Fruit fly (Drosophila melanogaster): ENCODE measurements around the gene pygo.

Gene pygo

DNA sequence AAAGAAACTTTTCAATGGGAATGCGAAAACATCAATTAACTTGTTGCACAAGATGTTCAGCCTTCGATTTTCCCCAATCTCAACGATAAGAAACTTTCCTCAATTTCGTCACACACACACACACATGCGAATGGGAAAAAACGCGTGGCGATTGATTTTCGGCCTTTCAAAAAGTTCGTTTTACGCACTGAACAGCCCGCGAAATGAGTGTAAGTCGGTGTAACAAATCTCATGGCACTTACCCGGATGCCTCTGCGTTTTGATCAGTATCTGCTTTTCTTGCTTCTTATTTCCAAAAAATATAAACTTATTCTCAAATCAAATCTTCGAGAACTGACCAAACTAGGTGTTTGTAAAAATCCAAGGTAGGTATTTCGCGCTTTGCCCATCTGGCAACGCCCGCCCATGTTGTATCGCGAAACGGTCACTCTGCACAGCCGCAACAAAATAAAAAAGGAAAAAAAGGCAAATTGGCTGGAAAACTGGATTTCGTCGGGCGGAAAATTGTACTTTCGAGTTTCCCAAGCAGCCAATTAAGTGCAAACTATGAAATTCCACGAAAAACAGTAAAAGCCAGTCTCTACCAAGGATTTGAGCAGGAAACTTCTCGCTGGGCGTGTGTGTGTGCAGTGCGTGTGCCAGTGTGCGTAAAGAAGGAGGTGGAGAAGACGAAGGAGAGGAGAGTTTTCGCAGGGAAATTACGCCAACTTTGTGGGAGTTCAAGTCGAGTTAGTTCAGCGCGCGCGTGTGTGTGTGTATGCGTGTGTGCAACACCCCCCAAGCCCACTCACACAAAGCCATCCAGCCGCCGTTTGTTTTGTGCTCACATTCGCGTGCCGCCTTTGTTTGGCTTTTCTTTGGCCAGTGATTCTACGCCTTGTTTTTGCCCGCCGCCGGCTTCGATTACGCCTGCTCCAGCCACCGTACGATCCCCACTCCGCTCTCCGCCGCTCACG, 30.4 kb upstream of the pygo start, which contains the start of gene Med:
TSS of gene Med (plus strand) at position 408 of the 956 bp plus-strand sequence.
- TF ChIP-seq Mio (GFP tag; optimal IDR thresholded peaks at IDR 0.05), result no peak
- TF ChIP-seq pan (optimal IDR thresholded peaks at IDR 0.05), result no peak
- TF ChIP-seq brk (GFP tag; optimal IDR thresholded peaks at IDR 0.05), result no peak
- TF ChIP-seq psq (GFP tag; optimal IDR thresholded peaks at IDR 0.05), result peak; percentile 89
- TF ChIP-seq fru (GFP tag; optimal IDR thresholded peaks at IDR 0.05), result no peak
- TF ChIP-seq Dif (GFP tag; optimal IDR thresholded peaks at IDR 0.05; ENCODE audit: partially characterized antibody), result no peak
- TF ChIP-seq h (GFP tag; optimal IDR thresholded peaks at IDR 0.05), result peak; percentile 32
- no peak for TF ChIP-seq Rel (GFP tag; optimal IDR thresholded peaks at IDR 0.05)
- TF ChIP-seq Rel (tag; optimal IDR thresholded peaks at IDR 0.05), result peak; percentile 45
- TF ChIP-seq Sp1 (GFP tag; optimal IDR thresholded peaks at IDR 0.05), result peak; percentile 63
- no peak for TF ChIP-seq foxo (GFP tag; optimal IDR thresholded peaks at IDR 0.05)
- peak; percentile 30 for TF ChIP-seq HLH106 (tag; optimal IDR thresholded peaks at IDR 0.05)
- no peak for TF ChIP-seq ey (GFP tag; optimal IDR thresholded peaks at IDR 0.05)
- TF ChIP-seq usp (GFP tag; optimal IDR thresholded peaks at IDR 0.05), result no peak
- peak; percentile 48 for TF ChIP-seq N (GFP tag; optimal IDR thresholded peaks at IDR 0.05)
- no peak for TF ChIP-seq GATAd (GFP tag; optimal IDR thresholded peaks at IDR 0.05)
- no peak for TF ChIP-seq sv (GFP tag; optimal IDR thresholded peaks at IDR 0.05)
- TF ChIP-seq Myc (optimal IDR thresholded peaks at IDR 0.05), result peak; percentile 28
- TF ChIP-seq Hr78 (GFP tag; optimal IDR thresholded peaks at IDR 0.05), result no peak
- no peak for TF ChIP-seq sage (GFP tag; optimal IDR thresholded peaks at IDR 0.05)
- no peak for TF ChIP-seq jim (GFP tag; optimal IDR thresholded peaks at IDR 0.05)
- TF ChIP-seq lola (GFP tag; optimal IDR thresholded peaks at IDR 0.05), result no peak
- TF ChIP-seq Hr83 (GFP tag; optimal IDR thresholded peaks at IDR 0.05; ENCODE audit: poor library complexity, severe bottlenecking), result no peak
- no peak for TF ChIP-seq Vsx2 (GFP tag; optimal IDR thresholded peaks at IDR 0.05; ENCODE audit: partially characterized antibody)
- TF ChIP-seq Jra (GFP tag; optimal IDR thresholded peaks at IDR 0.05), result no peak

DNA sequence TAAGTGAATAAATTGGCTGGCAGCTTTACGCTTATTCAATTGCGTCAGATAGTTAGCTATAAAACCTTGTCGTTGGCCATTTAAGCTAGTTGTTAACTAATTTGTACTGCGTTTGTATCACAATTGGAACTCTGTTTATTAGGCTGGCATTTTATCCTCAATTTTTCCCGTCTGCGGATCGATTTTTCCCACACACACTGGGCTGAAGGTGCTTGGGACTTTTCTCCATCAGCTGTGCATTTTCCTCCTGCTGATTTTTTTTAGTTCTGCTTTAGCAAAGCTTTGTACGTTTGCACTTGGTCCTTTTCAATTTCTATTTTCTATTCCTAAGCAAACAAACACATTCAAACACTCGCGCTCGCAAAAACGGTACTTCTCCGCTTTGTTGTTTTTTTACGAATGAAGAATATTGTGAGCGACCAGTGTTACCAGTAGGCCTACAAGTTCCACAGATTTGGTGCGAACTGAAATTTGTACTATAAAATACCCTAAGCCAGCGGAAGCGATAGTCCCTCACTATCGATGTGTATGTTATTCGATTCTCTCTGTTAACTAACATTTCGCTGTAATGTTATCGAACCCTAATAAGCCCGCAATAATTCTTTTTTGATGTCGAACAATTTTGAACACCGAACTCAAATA, 29.0 kb upstream of the pygo start:
- TF ChIP-seq Myc (optimal IDR thresholded peaks at IDR 0.05), result no peak
- no peak for TF ChIP-seq lola (GFP tag; optimal IDR thresholded peaks at IDR 0.05)
- peak; percentile 23 for TF ChIP-seq jim (GFP tag; optimal IDR thresholded peaks at IDR 0.05)
- TF ChIP-seq usp (GFP tag; optimal IDR thresholded peaks at IDR 0.05), result no peak
- TF ChIP-seq foxo (GFP tag; optimal IDR thresholded peaks at IDR 0.05), result peak in 1 of 2 experiments; percentile 38
- peak; percentile 32 for TF ChIP-seq HLH106 (tag; optimal IDR thresholded peaks at IDR 0.05)
- no peak for TF ChIP-seq pan (optimal IDR thresholded peaks at IDR 0.05)
- peak; percentile 70 for TF ChIP-seq Hnf4 (GFP tag; optimal IDR thresholded peaks at IDR 0.05)
- no peak for TF ChIP-seq N (GFP tag; optimal IDR thresholded peaks at IDR 0.05)
- peak; percentile 39 for TF ChIP-seq CG32264 (GFP tag; optimal IDR thresholded peaks at IDR 0.05)
- no peak for TF ChIP-seq dl (GFP tag; optimal IDR thresholded peaks at IDR 0.05; ENCODE audit: insufficient read depth in 1 of 2, partially characterized antibody in 2 of 2)
- peak; percentile 0 for TF ChIP-seq psq (GFP tag; optimal IDR thresholded peaks at IDR 0.05)
- TF ChIP-seq CG9705 (GFP tag; optimal IDR thresholded peaks at IDR 0.05), result no peak
- no peak for TF ChIP-seq ey (GFP tag; optimal IDR thresholded peaks at IDR 0.05)
- peak; percentile 16 for TF ChIP-seq br (GFP tag; optimal IDR thresholded peaks at IDR 0.05)
- no peak for TF ChIP-seq Mio (GFP tag; optimal IDR thresholded peaks at IDR 0.05)
- TF ChIP-seq Rel (GFP tag; optimal IDR thresholded peaks at IDR 0.05), result no peak
- TF ChIP-seq Rel (tag; optimal IDR thresholded peaks at IDR 0.05), result peak; percentile 90
- TF ChIP-seq Sp1 (GFP tag; optimal IDR thresholded peaks at IDR 0.05), result peak; percentile 47
- peak; percentile 55 for TF ChIP-seq rgr (GFP tag; optimal IDR thresholded peaks at IDR 0.05)
- peak; percentile 64 for TF ChIP-seq brk (GFP tag; optimal IDR thresholded peaks at IDR 0.05)
- peak; percentile 56 for TF ChIP-seq Dif (GFP tag; optimal IDR thresholded peaks at IDR 0.05; ENCODE audit: partially characterized antibody)
- TF ChIP-seq sage (GFP tag; optimal IDR thresholded peaks at IDR 0.05), result peak; percentile 43
- peak; percentile 57 for TF ChIP-seq h (GFP tag; optimal IDR thresholded peaks at IDR 0.05)
- peak; percentile 64 for TF ChIP-seq Hr83 (GFP tag; optimal IDR thresholded peaks at IDR 0.05; ENCODE audit: poor library complexity, severe bottlenecking)
- TF ChIP-seq woc (GFP tag; optimal IDR thresholded peaks at IDR 0.05), result no peak
- TF ChIP-seq fru (GFP tag; optimal IDR thresholded peaks at IDR 0.05), result peak; percentile 32
